ENCODE assay signal across 4 fruit fly cellular contexts in the genomic region with DNA sequence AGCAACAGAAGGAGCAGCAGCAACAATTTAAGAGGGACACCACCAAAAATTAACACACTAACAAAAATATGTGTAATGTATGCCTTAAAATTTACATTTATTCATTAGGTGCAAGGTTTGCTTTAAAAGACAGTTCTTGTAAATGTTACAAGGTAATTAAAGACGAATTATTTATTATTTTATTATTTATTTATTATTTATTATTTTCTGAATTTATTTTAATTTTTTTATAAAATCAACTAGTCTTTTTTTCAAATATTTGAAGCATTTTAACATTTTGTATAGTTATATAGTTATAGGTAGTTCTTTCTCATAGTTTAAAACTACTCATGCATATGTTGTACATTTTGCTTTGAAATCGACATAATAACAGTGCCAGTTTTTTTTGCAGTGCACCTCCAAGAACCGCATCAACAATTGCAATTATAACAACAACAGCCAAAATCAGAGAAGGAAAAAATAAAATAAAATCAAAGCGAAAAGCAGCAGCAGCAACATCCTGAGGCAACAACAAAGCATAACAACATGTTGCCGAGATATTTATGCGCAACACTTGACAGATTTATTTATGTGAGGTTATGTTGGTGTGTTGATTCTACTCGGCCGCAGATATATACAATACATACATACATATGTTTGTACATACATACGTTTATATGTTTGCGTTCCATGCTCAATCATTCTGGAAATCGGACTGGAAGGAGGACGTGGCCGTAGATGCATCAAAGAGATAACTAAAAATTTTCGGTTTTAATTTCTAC.
TF ChIP-seq lines count a peak whose summit lies in the region.

No protein-coding gene starts in this region.

- TF ChIP-seq CTCF in whole organism, embryonic (GFP tag; optimal IDR thresholded peaks at IDR 0.05; lab: Kevin White, UChicago), result no peak

TF ChIP-seq in whole organism, embryonic, 481 proteins besides CTCF, POLR2A, EP300 and RAD21 (continues in another document):
- TF ChIP-seq CG8388 (GFP tag; optimal IDR thresholded peaks at IDR 0.05; lab: Kevin White, UChicago), result peak; percentile 6
- peak; percentile 65 for TF ChIP-seq CG18262 (tag; optimal IDR thresholded peaks at IDR 0.05; lab: Kevin White, UChicago)
- peak in 1 of 2 experiments; percentile 6 for TF ChIP-seq eve (GFP tag; optimal IDR thresholded peaks at IDR 0.05; lab: Kevin White, UChicago)
- peak; percentile 35 for TF ChIP-seq phol (tag; optimal IDR thresholded peaks at IDR 0.05; lab: Kevin White, UChicago)
- TF ChIP-seq CG6854 (GFP tag; optimal IDR thresholded peaks at IDR 0.05; lab: Kevin White, UChicago), result no peak
- TF ChIP-seq Nf-YA (GFP tag; IDR thresholded peaks at IDR 0.05; lab: Robert Waterston, UW), result no peak
- TF ChIP-seq bigmax (GFP tag; optimal IDR thresholded peaks at IDR 0.05; lab: Kevin White, UChicago), result peak; percentile 86
- TF ChIP-seq CG10267 (tag; optimal IDR thresholded peaks at IDR 0.05; lab: Kevin White, UChicago), result peak; percentile 15
- peak; percentile 27 for TF ChIP-seq dmrt11E (tag; optimal IDR thresholded peaks at IDR 0.05; lab: Kevin White, UChicago)
- TF ChIP-seq CG11504 (tag; optimal IDR thresholded peaks at IDR 0.05; lab: Kevin White, UChicago), result peak; percentile 97
- no peak for TF ChIP-seq dati (GFP tag; IDR thresholded peaks at IDR 0.05; lab: Robert Waterston, UW)
- no peak for TF ChIP-seq nom (GFP tag; optimal IDR thresholded peaks at IDR 0.05; lab: Kevin White, UChicago)
- no peak for TF ChIP-seq Gug (GFP tag; IDR thresholded peaks at IDR 0.05; lab: Robert Waterston, UW)
- TF ChIP-seq Drgx (GFP tag; IDR thresholded peaks at IDR 0.05; lab: Robert Waterston, UW), result 0 out of 2 replicates have a peak, but pooled peaks have one; percentile 0
- TF ChIP-seq CG17829 (tag; optimal IDR thresholded peaks at IDR 0.05; lab: Kevin White, UChicago), result peak; percentile 2
- no peak for TF ChIP-seq hkb (optimal IDR thresholded peaks at IDR 0.05; lab: Kevin White, UChicago)
- TF ChIP-seq hkb (GFP tag; IDR thresholded peaks at IDR 0.05; lab: Robert Waterston, UW), result peak; percentile 7; the same call in 1 of the 2 replicates
- peak; percentile 38 for TF ChIP-seq CG2712 (tag; optimal IDR thresholded peaks at IDR 0.05; lab: Kevin White, UChicago)
- peak; percentile 18 for TF ChIP-seq stwl (tag; optimal IDR thresholded peaks at IDR 0.05; lab: Kevin White, UChicago)
- no peak for TF ChIP-seq CG10366 (GFP tag; IDR thresholded peaks at IDR 0.05; lab: Robert Waterston, UW)

TF ChIP-seq in whole organism, prepupa, 60 proteins besides CTCF, POLR2A, EP300 and RAD21 (continues in another document):
- TF ChIP-seq CG10669 (GFP tag; optimal IDR thresholded peaks at IDR 0.05; lab: Kevin White, UChicago) (peak; percentile 56), Hr4 (GFP tag; optimal IDR thresholded peaks at IDR 0.05; lab: Kevin White, UChicago) (no peak), cyc (GFP tag; optimal IDR thresholded peaks at IDR 0.05; lab: Kevin White, UChicago) (peak; percentile 34), Ets96B (tag; optimal IDR thresholded peaks at IDR 0.05; lab: Kevin White, UChicago) (peak; percentile 68), CG6276 (GFP tag; optimal IDR thresholded peaks at IDR 0.05; lab: Kevin White, UChicago) (no peak), lz (GFP tag; optimal IDR thresholded peaks at IDR 0.05; lab: Kevin White, UChicago) (peak; percentile 21), CG3919 (GFP tag; optimal IDR thresholded peaks at IDR 0.05; lab: Kevin White, UChicago) (peak; percentile 49), Hr39 (GFP tag; optimal IDR thresholded peaks at IDR 0.05; lab: Kevin White, UChicago) (peak; percentile 33), CG9139 (GFP tag; optimal IDR thresholded peaks at IDR 0.05; lab: Kevin White, UChicago) (no peak), acj6 (GFP tag; optimal IDR thresholded peaks at IDR 0.05; lab: Kevin White, UChicago) (peak; percentile 54), fd59A (GFP tag; optimal IDR thresholded peaks at IDR 0.05; lab: Kevin White, UChicago) (no peak), CG34406 (GFP tag; optimal IDR thresholded peaks at IDR 0.05; lab: Kevin White, UChicago) (peak; percentile 59), Ets21C (GFP tag; optimal IDR thresholded peaks at IDR 0.05; lab: Kevin White, UChicago) (no peak), Hr38 (GFP tag; optimal IDR thresholded peaks at IDR 0.05; lab: Kevin White, UChicago) (no peak), Gug (GFP tag; IDR thresholded peaks at IDR 0.05; lab: Robert Waterston, UW) (no peak), ss (GFP tag; optimal IDR thresholded peaks at IDR 0.05; lab: Kevin White, UChicago) (peak in 1 of 2 experiments; percentile 52), Met (GFP tag; optimal IDR thresholded peaks at IDR 0.05; lab: Kevin White, UChicago) (peak; percentile 49), fkh (GFP tag; optimal IDR thresholded peaks at IDR 0.05; lab: Kevin White, UChicago) (no peak), Sox14 (GFP tag; optimal IDR thresholded peaks at IDR 0.05; lab: Kevin White, UChicago) (peak; percentile 12), CG6163 (GFP tag; IDR thresholded peaks at IDR 0.05; lab: Robert Waterston, UW) (peak; percentile 49; the same call in 2 of the 3 replicates), CG1621 (tag; optimal IDR thresholded peaks at IDR 0.05; lab: Kevin White, UChicago) (no peak)

TF ChIP-seq in whole organism, pupa, 21 proteins besides CTCF, POLR2A, EP300 and RAD21:
- TF ChIP-seq CG10348 (GFP tag; IDR thresholded peaks at IDR 0.05; lab: Robert Waterston, UW) (no peak), Ets98B (GFP tag; IDR thresholded peaks at IDR 0.05; lab: Robert Waterston, UW) (no peak), CG15710 (tag; optimal IDR thresholded peaks at IDR 0.05; lab: Kevin White, UChicago) (peak; percentile 70), Pif1B (GFP tag; optimal IDR thresholded peaks at IDR 0.05; lab: Kevin White, UChicago) (no peak), CG4496 (GFP tag; IDR thresholded peaks at IDR 0.05; lab: Robert Waterston, UW) (no peak; the same call in 2 of the 3 replicates), EcR (GFP tag; optimal IDR thresholded peaks at IDR 0.05; lab: Kevin White, UChicago) (no peak), D1 (tag; optimal IDR thresholded peaks at IDR 0.05; lab: Kevin White, UChicago) (peak; percentile 57), CG8301 (tag; optimal IDR thresholded peaks at IDR 0.05; lab: Kevin White, UChicago) (peak; percentile 2), CG14655 (GFP tag; optimal IDR thresholded peaks at IDR 0.05; lab: Kevin White, UChicago) (peak; percentile 55), CG9948 (tag; optimal IDR thresholded peaks at IDR 0.05; lab: Kevin White, UChicago) (peak; percentile 69), CG17806 (tag; optimal IDR thresholded peaks at IDR 0.05; lab: Kevin White, UChicago) (peak; percentile 57), gl (tag; optimal IDR thresholded peaks at IDR 0.05; lab: Kevin White, UChicago) (no peak), CG34367 (tag; optimal IDR thresholded peaks at IDR 0.05; lab: Kevin White, UChicago) (peak; percentile 28), Snoo (tag; optimal IDR thresholded peaks at IDR 0.05; lab: Kevin White, UChicago) (peak; percentile 40), rn (GFP tag; IDR thresholded peaks at IDR 0.05; lab: Robert Waterston, UW) (no peak), CG32121 (GFP tag; IDR thresholded peaks at IDR 0.05; lab: Robert Waterston, UW) (no peak), CG12605 (GFP tag; IDR thresholded peaks at IDR 0.05; lab: Robert Waterston, UW) (no peak), Pif1A (GFP tag; optimal IDR thresholded peaks at IDR 0.05; lab: Kevin White, UChicago) (peak; percentile 30), fd96Ca (GFP tag; IDR thresholded peaks at IDR 0.05; lab: Robert Waterston, UW) (no peak), CG8159 (tag; optimal IDR thresholded peaks at IDR 0.05; lab: Kevin White, UChicago) (peak; percentile 85), CG13204 (GFP tag; optimal IDR thresholded peaks at IDR 0.05; lab: Kevin White, UChicago) (no peak)

TF ChIP-seq in whole organism, wandering third instar larva, 38 proteins besides CTCF, POLR2A, EP300 and RAD21:
- TF ChIP-seq rgr (GFP tag; optimal IDR thresholded peaks at IDR 0.05; lab: Kevin White, UChicago) (no peak), ey (GFP tag; optimal IDR thresholded peaks at IDR 0.05; lab: Kevin White, UChicago) (peak; percentile 7), psq (GFP tag; optimal IDR thresholded peaks at IDR 0.05; lab: Kevin White, UChicago) (peak; percentile 49), dmrt93B (GFP tag; optimal IDR thresholded peaks at IDR 0.05; lab: Kevin White, UChicago) (peak; percentile 19), br (GFP tag; optimal IDR thresholded peaks at IDR 0.05; lab: Kevin White, UChicago) (peak; percentile 21), GATAd (GFP tag; optimal IDR thresholded peaks at IDR 0.05; lab: Kevin White, UChicago) (no peak), fru (GFP tag; optimal IDR thresholded peaks at IDR 0.05; lab: Kevin White, UChicago) (no peak), HLH106 (tag; optimal IDR thresholded peaks at IDR 0.05; lab: Kevin White, UChicago) (peak; percentile 73), Mio (GFP tag; optimal IDR thresholded peaks at IDR 0.05; lab: Kevin White, UChicago) (no peak), pan (optimal IDR thresholded peaks at IDR 0.05; lab: Kevin White, UChicago) (no peak), woc (GFP tag; optimal IDR thresholded peaks at IDR 0.05; lab: Kevin White, UChicago) (peak; percentile 9), h (GFP tag; optimal IDR thresholded peaks at IDR 0.05; lab: Kevin White, UChicago) (peak; percentile 7), OdsH (GFP tag; optimal IDR thresholded peaks at IDR 0.05; lab: Kevin White, UChicago) (no peak), foxo (GFP tag; optimal IDR thresholded peaks at IDR 0.05; lab: Kevin White, UChicago) (peak in 1 of 2 experiments; percentile 59), Sp1 (GFP tag; optimal IDR thresholded peaks at IDR 0.05; lab: Kevin White, UChicago) (peak; percentile 84)

Comparison
In these comparisons a context has a peak if more than half of its experiments do, and no peak if none do; other contexts are left out.
1. Of the 7 proteins assayed by ChIP-seq in both whole organism, embryonic and whole organism, prepupa: peak only in whole organism, embryonic: none; only in whole organism, prepupa: Blimp-1 and Hr39; in both: Sox102F; in neither: 4.